Fruit fly (Drosophila melanogaster) whole organism, adult: ENCODE data around the gene Spase25.

ENCODE experiments used
- CG11617 ChIP-seq: fragments of 200-800 bp; sonication (Bioruptor generic); optimal IDR thresholded peaks from 2 replicates; lab custom pipeline; 2017; ENCODE audit warnings: mild to moderate bottlenecking, missing biosample characterization, missing genetic modification reagents, missing genetic modification characterization
- CG1620 ChIP-seq: fragments of 200-800 bp; sonication (Bioruptor generic); optimal IDR thresholded peaks from 2 replicates; lab custom pipeline; 2016; ENCODE audit warnings: missing biosample characterization, missing genetic modification characterization
- CG33017 ChIP-seq: fragments of 200-800 bp; sonication (Bioruptor generic); optimal IDR thresholded peaks from 2 replicates; lab custom pipeline; 2018; ENCODE audit warnings: missing biosample characterization, mild to moderate bottlenecking, missing genetic modification characterization, moderate library complexity
- CG5204 ChIP-seq: fragments of 200-800 bp; sonication (Bioruptor generic); optimal IDR thresholded peaks from 2 replicates; lab custom pipeline; 2016; ENCODE audit warnings: missing biosample characterization, missing genetic modification characterization
- CG7045 ChIP-seq: fragments of 200-800 bp; sonication (Bioruptor generic); optimal IDR thresholded peaks from 2 replicates; lab custom pipeline; 2017; ENCODE audit warnings: missing biosample characterization, mild to moderate bottlenecking, missing genetic modification characterization
- CG7101 ChIP-seq: fragments of 200-800 bp; sonication (Bioruptor generic); optimal IDR thresholded peaks from 2 replicates; lab custom pipeline; 2018; ENCODE audit warnings: missing biosample characterization, mild to moderate bottlenecking, missing genetic modification characterization, moderate library complexity
- Crg-1 ChIP-seq: fragments of 200-800 bp; sonication (Bioruptor generic); optimal IDR thresholded peaks from 2 replicates; lab custom pipeline; 2016; ENCODE audit warnings: missing biosample characterization, missing genetic modification characterization
- Hr96 ChIP-seq: fragments of 200-800 bp; sonication (Bioruptor generic); optimal IDR thresholded peaks from 2 replicates; lab custom pipeline; 2016; ENCODE audit warnings: missing biosample characterization, missing genetic modification characterization
- Mnt ChIP-seq: fragments of 200-800 bp; sonication (Bioruptor generic); optimal IDR thresholded peaks from 2 replicates; lab custom pipeline; 2016; ENCODE audit warnings: missing biosample characterization, mild to moderate bottlenecking, missing genetic modification characterization
- cnc ChIP-seq, 2 experiments: fragments of >200 bp; optimal IDR thresholded peaks; 2 replicates each; lab custom pipeline; 2017
- kay ChIP-seq: fragments of 200-800 bp; sonication (Bioruptor generic); peaks from one replicate; lab custom pipeline; 2016; ENCODE audit warnings: missing biosample characterization, missing genetic modification characterization, borderline replicate concordance
- pad ChIP-seq: fragments of 200-800 bp; sonication (Bioruptor generic); optimal IDR thresholded peaks from 3 replicates; lab custom pipeline; 2017; ENCODE audit warnings: missing biosample characterization, missing genetic modification characterization, mild to moderate bottlenecking, moderate library complexity, missing genetic modification reagents

- TF ChIP-seq pad (no peak), kay (GFP tag; lab: Kevin White, UChicago) (no peak), CG5204 (GFP tag; lab: Kevin White, UChicago) (no peak), CG7045 (GFP tag; lab: Kevin White, UChicago) (no peak), CG11617 (GFP tag; lab: Kevin White, UChicago) (no peak), CG7101 (tag; lab: Kevin White, UChicago) (no peak), CG33017 (no peak), Mnt (GFP tag; lab: Kevin White, UChicago) (no peak), Crg-1 (GFP tag; lab: Kevin White, UChicago) (no peak), cnc (optimal IDR thresholded peaks at IDR 0.05; lab: Kevin White, UChicago) (no peak), Hr96 (no peak), CG1620 (GFP tag; lab: Kevin White, UChicago) (no peak)
Observed at dm6 chrX:11498143-11498542, 13.1 kb downstream of the Spase25 start.
